Worm (Caenorhabditis elegans): ENCODE data around the gene nhr-92.

DNA sequence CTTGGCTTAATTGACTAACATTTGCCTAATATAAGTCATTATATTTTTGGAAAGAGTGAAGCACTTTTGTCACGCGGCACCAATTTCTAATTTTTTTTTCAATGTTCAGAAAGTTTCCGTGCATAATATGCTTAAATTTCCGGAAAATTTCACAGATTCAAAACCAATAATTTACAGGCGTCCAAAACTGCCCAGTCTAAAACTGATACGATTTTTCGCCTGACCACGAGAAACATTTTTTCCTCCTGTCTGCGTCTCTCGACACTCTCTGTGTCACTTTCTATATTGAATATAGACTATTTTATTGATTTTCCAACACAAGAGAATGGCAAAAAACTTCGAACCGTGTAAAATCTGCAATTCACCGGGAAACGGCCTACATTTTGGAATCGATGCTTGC is 6.3 kb upstream of the nhr-92 start, which contains the start of gene nhr-122:
- no peak for TF ChIP-seq ceh-2 (tag; optimal IDR thresholded peaks at IDR 0.05)
- TF ChIP-seq pqm-1 (tag; optimal IDR thresholded peaks at IDR 0.05): no peak
- no peak for TF ChIP-seq ceh-6 (GFP tag; optimal IDR thresholded peaks at IDR 0.05)
- no peak for TF ChIP-seq C08G9.2 (tag; optimal IDR thresholded peaks at IDR 0.05)
- no peak for TF ChIP-seq tbx-2 (tag; optimal IDR thresholded peaks at IDR 0.05)
- no peak for TF ChIP-seq pha-4 (tag; optimal IDR thresholded peaks at IDR 0.05)
- TF ChIP-seq ama-1 (optimal IDR thresholded peaks at IDR 0.05): no peak
- TF ChIP-seq nhr-11 (tag; optimal IDR thresholded peaks at IDR 0.05): no peak
- TF ChIP-seq dve-1 (tag; optimal IDR thresholded peaks at IDR 0.05): no peak
